Worm (Caenorhabditis elegans): ENCODE results near the gene C35D10.7.

DNA sequence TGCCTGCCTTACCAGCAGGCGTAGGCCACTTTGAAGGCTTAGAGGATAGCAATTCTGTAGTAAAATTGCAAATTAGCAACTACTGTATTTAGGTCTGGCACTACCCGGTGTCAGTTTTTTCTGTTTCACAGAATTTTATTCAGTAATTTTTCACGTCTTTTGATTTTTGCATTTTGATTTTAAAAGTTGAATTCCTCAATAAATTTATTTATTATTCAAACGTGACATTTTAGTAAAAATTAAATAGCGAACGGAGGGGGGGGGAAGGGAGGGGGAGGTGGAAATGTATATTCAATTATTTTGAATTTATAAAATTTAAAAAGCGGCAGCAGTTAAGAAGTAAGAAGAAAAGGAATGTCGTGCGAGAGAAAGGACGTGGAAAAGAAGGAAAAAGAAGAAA, 38.8 kb upstream of the C35D10.7 start, which contains the start of gene F26A1.4:
- TF ChIP-seq ztf-29 (GFP tag; IDR thresholded peaks at IDR 0.05) (no peak), tab-1 (GFP tag; IDR thresholded peaks at IDR 0.05) (no peak), ztf-23 (GFP tag; IDR thresholded peaks at IDR 0.05) (no peak)
